Worm (Caenorhabditis elegans) whole organism, L1 larva: ENCODE measurements around the gene pmp-5.

Source experiments
- blmp-1 ChIP-seq: fragments of 150-350 bp; optimal IDR thresholded peaks from 2 replicates; lab custom pipeline; 2014; ENCODE audit warnings: missing biosample characterization, missing genetic modification characterization
- lin-15B ChIP-seq: fragments of 150-350 bp; sonication (generic microtip); optimal IDR thresholded peaks from 3 replicates; lab custom pipeline; 2014; ENCODE audit warnings: missing biosample characterization, missing genetic modification characterization
- lsy-2 ChIP-seq, 2 experiments: fragments of 150-350 bp; optimal IDR thresholded peaks; 2 replicates each; lab custom pipeline; 2014; ENCODE audit warnings: missing biosample characterization in 2 of 2, missing genetic modification characterization in 2 of 2
- unc-62 ChIP-seq: fragments of 150-350 bp; optimal IDR thresholded peaks from 2 replicates; lab custom pipeline; 2014; ENCODE audit warnings: missing biosample characterization, missing genetic modification reagents, missing genetic modification characterization
- zag-1 ChIP-seq: fragments of 150-350 bp; optimal IDR thresholded peaks from 2 replicates; lab custom pipeline; 2014; ENCODE audit warnings: missing biosample characterization, missing genetic modification characterization

ce11 chrV:6652051-6652450, 13.6 kb downstream of the pmp-5 start, which contains the start of gene T10H9.8:
- TF ChIP-seq blmp-1 (tag; lab: Kevin White, UChicago) (no peak), lin-15B (tag; lab: Kevin White, UChicago) (no peak), unc-62 (GFP tag; lab: Kevin White, UChicago) (no peak), zag-1 (tag; lab: Kevin White, UChicago) (no peak), lsy-2 (tag; optimal IDR thresholded peaks at IDR 0.05; lab: Kevin White, UChicago) (no peak)
